Fruit fly (Drosophila melanogaster) whole organism, wandering third instar larva: ENCODE data around the gene CG13727.

ENCODE experiments used
- Jra ChIP-seq: sonication (Bioruptor generic); optimal IDR thresholded peaks from 2 replicates; lab custom pipeline; 2016; ENCODE audit warnings: missing biosample characterization, missing genetic modification characterization
- dl ChIP-seq, 2 experiments: fragments of 175-275, 200-275 bp in 1 of 2; fragments of 200-275 bp in 1 of 2; sonication (Bioruptor generic); optimal IDR thresholded peaks; lab custom pipeline; 2018; ENCODE audit warnings: mild to moderate bottlenecking in 2 of 2, missing biosample characterization in 2 of 2, missing genetic modification characterization in 2 of 2, moderate library complexity in 2 of 2; ENCODE audit not compliant: partially characterized antibody in 2 of 2, insufficient read depth in 1 of 2
- jim ChIP-seq: fragments of 175-275, 200-325 bp; sonication (Bioruptor generic); optimal IDR thresholded peaks from 2 replicates; lab custom pipeline; 2016; ENCODE audit warnings: missing biosample characterization, mild to moderate bottlenecking, missing genetic modification characterization
- lola ChIP-seq: fragments of >200 bp; optimal IDR thresholded peaks from 2 replicates; lab custom pipeline; 2017; ENCODE audit warnings: missing biosample characterization, missing genetic modification characterization
- usp ChIP-seq: fragments of >200 bp; optimal IDR thresholded peaks from 2 replicates; lab custom pipeline; 2017; ENCODE audit warnings: missing biosample characterization, missing genetic modification characterization

DNA sequence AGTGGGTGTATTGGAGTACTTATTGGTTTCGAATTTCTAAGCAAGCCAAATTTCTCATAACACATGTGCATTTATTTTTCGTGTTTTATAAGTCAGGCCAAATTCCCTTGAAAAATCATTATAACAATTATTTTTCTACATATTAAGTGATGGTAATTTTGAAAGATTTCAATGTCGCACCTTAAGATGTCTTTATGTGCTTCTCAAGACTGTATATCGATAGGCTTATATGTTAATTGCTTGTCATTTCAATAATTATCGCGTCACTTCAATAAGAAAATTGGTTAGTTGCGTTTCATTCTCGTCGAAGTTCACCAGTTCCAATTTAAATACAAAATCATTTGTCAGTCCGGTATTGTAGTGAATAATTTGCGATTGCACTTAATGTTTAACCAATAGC, 10.4 kb upstream of the CG13727 start, which contains the start of gene CG7692:
- TF ChIP-seq Jra (GFP tag; lab: Kevin White, UChicago) (no peak), dl (GFP tag; optimal IDR thresholded peaks at IDR 0.05; lab: Kevin White, UChicago; ENCODE audit: insufficient read depth in 1 of 2, partially characterized antibody in 2 of 2) (no peak), lola (GFP tag; lab: Kevin White, UChicago) (no peak), jim (no peak), usp (GFP tag; lab: Kevin White, UChicago) (no peak)
